Fruit fly (Drosophila melanogaster): ENCODE measurements around the gene Jhbp16.
A peak's percentile ranks its signal among the peaks of the same experiment; 100 is the strongest.

DNA sequence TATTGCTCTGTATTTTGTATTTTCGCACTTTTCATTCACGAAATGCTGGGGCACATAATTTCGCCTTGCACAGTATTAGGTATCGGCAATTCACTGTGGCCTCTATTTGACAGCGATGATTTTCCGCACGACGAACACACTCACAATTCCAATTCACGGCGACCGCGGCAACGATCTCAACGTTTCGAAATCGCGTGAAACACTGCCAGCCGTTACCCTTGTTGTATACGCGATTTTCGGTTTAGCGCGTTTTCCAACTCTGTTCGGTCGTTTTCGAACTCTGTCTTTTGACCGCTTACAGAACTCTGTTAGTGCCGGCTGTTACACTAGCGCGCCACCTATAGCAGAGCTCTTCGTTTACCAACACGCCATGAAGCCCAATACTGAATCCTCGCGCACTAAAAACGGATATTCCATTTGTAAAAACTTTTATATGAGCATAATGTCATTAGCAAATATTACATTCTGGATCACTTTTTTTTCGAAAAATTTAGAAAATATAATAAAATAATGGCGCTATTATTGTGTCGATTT, 45.0 kb upstream of the Jhbp16 start, which contains the start of gene InR:
- TF ChIP-seq CG4496 (GFP tag; IDR thresholded peaks at IDR 0.05) (no peak), CG14655 (GFP tag; optimal IDR thresholded peaks at IDR 0.05) (no peak), gl (tag; optimal IDR thresholded peaks at IDR 0.05) (peak; percentile 9), Pif1A (GFP tag; optimal IDR thresholded peaks at IDR 0.05) (peak; percentile 39), fd96Ca (GFP tag; IDR thresholded peaks at IDR 0.05) (no peak), Ets98B (GFP tag; IDR thresholded peaks at IDR 0.05) (no peak), rn (GFP tag; IDR thresholded peaks at IDR 0.05) (no peak), CG8301 (tag; optimal IDR thresholded peaks at IDR 0.05) (no peak), CG12605 (GFP tag; IDR thresholded peaks at IDR 0.05) (no peak)

Measured in whole organism, pupa.